Worm (Caenorhabditis elegans) whole organism, young adult: ENCODE measurements around the gene acdh-8.
A peak's percentile ranks its signal among the peaks of the same experiment; 100 is the strongest.

ENCODE experiments used
- B0019.2 ChIP-seq: fragments of 200-800 bp; sonication (Bioruptor generic); conservative IDR thresholded peaks from 2 replicates; pipeline ENCODE4 v1.3.6; 2022; ENCODE audit warnings: missing genetic modification reagents, missing genetic modification characterization, missing compliant biosample characterization
- B0035.1 ChIP-seq: sonication (generic microtip); optimal IDR thresholded peaks from 2 replicates; lab custom pipeline; 2016; ENCODE audit warnings: missing genetic modification characterization, mild to moderate bottlenecking, missing compliant biosample characterization, missing genotype, missing genetic modification reagents
- B0336.3 ChIP-seq: fragments of 200-800 bp; sonication (Bioruptor generic); IDR thresholded peaks from 2 replicates; pipeline ENCODE4 v1.3.6; 2022; ENCODE audit warnings: missing genetic modification characterization, missing compliant biosample characterization
- C17E4.6 ChIP-seq: fragments of 200-800 bp; sonication (Bioruptor generic); IDR thresholded peaks from 2 replicates; pipeline ENCODE4 v1.3.6; 2022; ENCODE audit warnings: missing genetic modification reagents, missing genetic modification characterization, missing compliant biosample characterization
- F22D6.2 ChIP-seq: sonication (generic microtip); optimal IDR thresholded peaks from 2 replicates; lab custom pipeline; 2016; ENCODE audit warnings: mild to moderate bottlenecking, missing genetic modification characterization, missing compliant biosample characterization
- F23B12.7 ChIP-seq: sonication (generic microtip); optimal IDR thresholded peaks from 2 replicates; lab custom pipeline; 2017; ENCODE audit warnings: missing genetic modification characterization, mild to moderate bottlenecking, missing compliant biosample characterization, antibody characterized with exemption, moderate library complexity; ENCODE audit not compliant: insufficient read depth
- F39B2.1 ChIP-seq: fragments of 200-800 bp; sonication (Bioruptor generic); IDR thresholded peaks from 2 replicates; pipeline ENCODE4 v1.3.6; 2022; ENCODE audit warnings: missing genetic modification reagents, missing genetic modification characterization, missing compliant biosample characterization
- F52B5.7 ChIP-seq: sonication (generic microtip); optimal IDR thresholded peaks from 2 replicates; lab custom pipeline; 2016; ENCODE audit warnings: mild to moderate bottlenecking, missing genetic modification characterization, missing compliant biosample characterization
- F55B11.4 ChIP-seq: sonication (generic microtip); optimal IDR thresholded peaks from 2 replicates; lab custom pipeline; 2016; ENCODE audit warnings: missing compliant biosample characterization, missing genetic modification characterization, borderline replicate concordance; ENCODE audit not compliant: insufficient read depth
- F57A8.1 ChIP-seq: fragments of 200-800 bp; sonication (Bioruptor generic); optimal IDR thresholded peaks from 2 replicates; lab custom pipeline; 2018; ENCODE audit warnings: mild to moderate bottlenecking, missing genetic modification characterization, moderate library complexity, missing compliant biosample characterization
- T07F8.4 ChIP-seq: sonication (generic microtip); optimal IDR thresholded peaks from 2 replicates; lab custom pipeline; 2016; ENCODE audit warnings: mild to moderate bottlenecking, missing genetic modification characterization, moderate library complexity, missing compliant biosample characterization
- Y67H2A.10 ChIP-seq: fragments of 200-800 bp; sonication (Bioruptor generic); conservative IDR thresholded peaks from 2 replicates; pipeline ENCODE4 v1.3.6; 2022; ENCODE audit warnings: missing genetic modification reagents, missing genetic modification characterization, missing compliant biosample characterization
- Y95B8A.8 ChIP-seq: fragments of 200-800 bp; sonication (Bioruptor generic); IDR thresholded peaks from 2 replicates; pipeline ENCODE4 v1.3.6; 2022; ENCODE audit warnings: missing genetic modification reagents, missing genetic modification characterization, missing compliant biosample characterization
- aptf-3 ChIP-seq: fragments of 200-800 bp; sonication (Bioruptor generic); IDR thresholded peaks from 2 replicates; pipeline ENCODE4 v1.3.6; 2022; ENCODE audit warnings: missing genetic modification characterization, missing compliant biosample characterization
- attf-3 ChIP-seq: fragments of 200-800 bp; sonication (Bioruptor generic); conservative IDR thresholded peaks from 2 replicates; pipeline ENCODE4 v1.3.6; 2022; ENCODE audit warnings: missing genetic modification reagents, missing genetic modification characterization, missing compliant biosample characterization
- attf-5 ChIP-seq: fragments of 200-800 bp; sonication (Bioruptor generic); optimal IDR thresholded peaks from 2 replicates; lab custom pipeline; 2018; ENCODE audit warnings: mild to moderate bottlenecking, missing genetic modification characterization, missing compliant biosample characterization
- cebp-1 ChIP-seq, 2 experiments: fragments of 200-800 bp in 1 of 2; sonication (Bioruptor generic) in 1 of 2; sonication (generic microtip) in 1 of 2; IDR thresholded peaks in 1 of 2; optimal IDR thresholded peaks in 1 of 2; 2 replicates each; pipeline versions ENCODE4 v1.3.6 to Lab custom; 2017 to 2022; ENCODE audit warnings: missing compliant biosample characterization in 2 of 2, missing genetic modification characterization in 2 of 2, mild to moderate bottlenecking in 1 of 2, missing genetic modification reagents in 1 of 2, moderate library complexity in 1 of 2
- ceh-58 ChIP-seq: fragments of 200-800 bp; sonication (Bioruptor generic); IDR thresholded peaks from 2 replicates; pipeline ENCODE4 v1.3.6; 2022; ENCODE audit warnings: missing genetic modification characterization, missing compliant biosample characterization
- ceh-91 ChIP-seq: fragments of 200-800 bp; sonication (Bioruptor generic); IDR thresholded peaks from 2 replicates; pipeline ENCODE4 v1.3.6; 2022; ENCODE audit warnings: missing genetic modification reagents, missing genetic modification characterization, missing compliant biosample characterization
- dpl-1 ChIP-seq: fragments of 150-350 bp; optimal IDR thresholded peaks from 2 replicates; lab custom pipeline; 2014; ENCODE audit warnings: missing biosample characterization, missing genetic modification reagents, missing genetic modification characterization
- efl-1 ChIP-seq: fragments of 150-350 bp; optimal IDR thresholded peaks from 2 replicates; lab custom pipeline; 2014; ENCODE audit warnings: missing biosample characterization, missing genetic modification reagents, missing genetic modification characterization
- egl-18 ChIP-seq: fragments of 200-800 bp; sonication (Bioruptor generic); IDR thresholded peaks from 2 replicates; pipeline ENCODE4 v1.3.6; 2022; ENCODE audit warnings: missing genetic modification reagents, missing genetic modification characterization, missing compliant biosample characterization
- gei-17 ChIP-seq: fragments of 200-800 bp; sonication (Bioruptor generic); optimal IDR thresholded peaks from 2 replicates; lab custom pipeline; 2018; ENCODE audit warnings: mild to moderate bottlenecking, missing genetic modification characterization, missing compliant biosample characterization
- hlh-12 ChIP-seq: sonication (generic microtip); optimal IDR thresholded peaks from 2 replicates; lab custom pipeline; 2016; ENCODE audit warnings: missing genetic modification characterization, missing compliant biosample characterization
- hlh-26 ChIP-seq: fragments of 200-800 bp; sonication (Bioruptor generic); conservative IDR thresholded peaks from 2 replicates; pipeline ENCODE4 v1.3.6; 2022; ENCODE audit warnings: missing genetic modification reagents, missing genetic modification characterization, missing compliant biosample characterization
- mcd-1 ChIP-seq: fragments of 200-800 bp; sonication (Bioruptor generic); IDR thresholded peaks from 2 replicates; pipeline ENCODE4 v1.3.6; 2022; ENCODE audit warnings: missing genetic modification reagents, missing genetic modification characterization, missing compliant biosample characterization
- mel-28 ChIP-seq: sonication (generic microtip); optimal IDR thresholded peaks from 2 replicates; lab custom pipeline; 2016; ENCODE audit warnings: borderline replicate concordance, mild to moderate bottlenecking, missing genetic modification characterization, missing compliant biosample characterization
- mxl-1 ChIP-seq: sonication (generic microtip); optimal IDR thresholded peaks from 2 replicates; lab custom pipeline; 2016; ENCODE audit warnings: missing genetic modification characterization, missing compliant biosample characterization
- nfya-2 ChIP-seq: fragments of 200-800 bp; sonication (Bioruptor generic); IDR thresholded peaks from 2 replicates; pipeline ENCODE4 v1.3.6; 2022; ENCODE audit warnings: missing genetic modification reagents, missing genetic modification characterization, missing compliant biosample characterization
- nfyb-1 ChIP-seq: fragments of 200-800 bp; sonication (Bioruptor generic); IDR thresholded peaks from 2 replicates; pipeline ENCODE4 v1.3.6; 2022; ENCODE audit warnings: missing genetic modification reagents, missing genetic modification characterization, missing compliant biosample characterization
- nhr-27 ChIP-seq: fragments of 200-800 bp; sonication (Bioruptor generic); optimal IDR thresholded peaks from 2 replicates; lab custom pipeline; 2018; ENCODE audit warnings: mild to moderate bottlenecking, missing genetic modification characterization, moderate library complexity, missing compliant biosample characterization
- pbrm-1 ChIP-seq: fragments of 200-800 bp; sonication (Bioruptor generic); IDR thresholded peaks from 2 replicates; pipeline ENCODE4 v1.3.6; 2022; ENCODE audit warnings: missing genetic modification reagents, missing genetic modification characterization, missing compliant biosample characterization
- sdz-38 ChIP-seq: sonication (generic microtip); optimal IDR thresholded peaks from 2 replicates; lab custom pipeline; 2016; ENCODE audit warnings: missing genotype, missing genetic modification characterization, missing compliant biosample characterization
- sea-2 ChIP-seq: fragments of 200-800 bp; sonication (Bioruptor generic); IDR thresholded peaks from 2 replicates; pipeline ENCODE4 v1.3.6; 2022; ENCODE audit warnings: missing genetic modification characterization, missing compliant biosample characterization
- snpc-1.1 ChIP-seq: sonication (generic microtip); optimal IDR thresholded peaks from 2 replicates; lab custom pipeline; 2017; ENCODE audit warnings: missing genetic modification characterization, mild to moderate bottlenecking, missing compliant biosample characterization, antibody characterized with exemption, moderate library complexity, missing genotype, missing genetic modification reagents; ENCODE audit not compliant: insufficient read depth
- snpc-4 ChIP-seq, 5 experiments: fragments of 150-350 bp in 1 of 5; sonication (generic microtip) in 4 of 5; optimal IDR thresholded peaks; 2 replicates each; lab custom pipeline; 2014 to 2018; ENCODE audit warnings: missing genetic modification characterization in 5 of 5, missing biosample characterization in 3 of 5, antibody characterized with exemption in 2 of 5, mild to moderate bottlenecking in 2 of 5, missing compliant biosample characterization in 2 of 5, missing genotype in 2 of 5, moderate library complexity in 2 of 5, missing genetic modification reagents in 1 of 5
- unc-130 ChIP-seq: sonication (generic microtip); optimal IDR thresholded peaks from 2 replicates; lab custom pipeline; 2016; ENCODE audit warnings: missing genetic modification reagents, missing genetic modification characterization, missing compliant biosample characterization
- zim-3 ChIP-seq: sonication (generic microtip); optimal IDR thresholded peaks from 2 replicates; lab custom pipeline; 2017; ENCODE audit warnings: mild to moderate bottlenecking, missing genetic modification characterization, moderate library complexity, missing compliant biosample characterization
- ztf-3 ChIP-seq: fragments of 200-800 bp; sonication (Bioruptor generic); optimal IDR thresholded peaks from 2 replicates; lab custom pipeline; 2018; ENCODE audit warnings: mild to moderate bottlenecking, missing genetic modification characterization, missing compliant biosample characterization

Gene acdh-8

DNA sequence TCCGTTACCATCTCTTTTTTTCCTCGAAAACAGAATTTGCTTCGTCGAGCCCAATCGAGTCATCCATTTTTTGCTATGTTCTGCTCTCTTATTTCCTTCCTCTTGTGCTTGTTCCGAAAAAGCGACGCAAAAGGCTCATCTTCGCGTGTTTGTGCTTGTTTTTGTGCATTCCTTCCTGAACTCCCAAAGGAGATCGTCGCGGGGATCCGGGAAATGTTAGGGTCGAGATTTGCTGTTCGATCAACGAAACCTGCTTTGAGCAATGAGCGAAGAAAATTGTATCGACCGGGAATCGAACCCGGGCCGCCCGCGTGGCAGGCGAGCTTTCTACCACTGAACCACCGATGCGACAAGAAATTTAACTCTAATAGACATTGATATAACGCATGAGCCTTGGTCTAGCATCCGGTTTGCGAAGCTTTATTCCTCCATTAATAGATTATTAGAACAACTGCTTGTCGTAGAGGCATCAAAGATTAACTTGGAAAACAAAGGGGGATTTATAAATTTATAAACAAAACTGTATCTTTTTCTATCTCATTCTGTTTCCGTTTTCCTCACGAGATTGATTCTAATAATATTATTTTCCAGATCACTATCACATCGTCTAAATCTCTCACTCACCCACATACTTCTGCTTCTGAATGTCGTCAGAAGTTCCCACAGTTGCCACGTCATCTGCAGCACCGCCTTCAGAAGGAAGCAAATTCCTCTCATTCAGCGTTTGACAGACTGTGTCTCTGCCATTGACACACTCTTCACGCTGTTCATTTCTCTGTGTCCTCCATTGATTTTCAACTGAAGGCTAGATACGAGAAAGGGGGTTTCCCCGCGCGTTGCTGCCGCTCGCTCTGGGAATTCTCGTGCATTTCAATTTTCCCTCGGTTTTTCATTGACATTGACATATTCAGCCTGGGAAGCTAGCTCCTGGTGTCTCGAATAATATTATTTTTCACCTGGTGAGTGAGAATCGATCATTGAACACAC lies 12.1 kb upstream of the acdh-8 start, which contains the start of gene K05F1.6 (continued):
- TF ChIP-seq dpl-1 = no peak
- TF ChIP-seq hlh-12 (tag; lab: Kevin White, UChicago) = peak; percentile 32
- TF ChIP-seq F55B11.4 (tag; lab: Kevin White, UChicago) = no peak
- peak; percentile 48; the same call in 1 of the 2 replicates for TF ChIP-seq attf-3
- peak; percentile 70 for TF ChIP-seq Y95B8A.8 (GFP tag; lab: Robert Waterston, UW)
- TF ChIP-seq Y67H2A.10 (GFP tag; lab: Robert Waterston, UW) = no peak
- TF ChIP-seq sdz-38 (tag; lab: Kevin White, UChicago) = no peak
- peak; percentile 64 for TF ChIP-seq attf-5
- 0 out of 2 replicates have a peak, but pooled peaks have one; percentile 53 for TF ChIP-seq cebp-1 (GFP tag; IDR thresholded peaks at IDR 0.05; lab: Robert Waterston, UW)
- peak; percentile 70 for TF ChIP-seq cebp-1 (tag; optimal IDR thresholded peaks at IDR 0.05; lab: Kevin White, UChicago)
- TF ChIP-seq snpc-4 (GFP tag; optimal IDR thresholded peaks at IDR 0.05; lab: Kevin White, UChicago) = peak; percentile 55
- TF ChIP-seq snpc-4 (tag; optimal IDR thresholded peaks at IDR 0.05; lab: Kevin White, UChicago) = peak in 3 of 4 experiments; percentile 76 to 81 (median 77)
- peak; percentile 94 for TF ChIP-seq zim-3
- no peak for TF ChIP-seq sea-2
- TF ChIP-seq ceh-58 (GFP tag; lab: Robert Waterston, UW) = no peak
- TF ChIP-seq B0035.1 = peak; percentile 72
- peak; percentile 90 for TF ChIP-seq F52B5.7
- TF ChIP-seq, all 124 proteins: peak for 95

ce11 chrII:5785504-5785903 lies 8.8 kb upstream of the acdh-8 start:
- no peak for TF ChIP-seq aptf-3 (GFP tag; lab: Robert Waterston, UW)
- TF ChIP-seq F52B5.7 = no peak
- no peak for TF ChIP-seq unc-130
- no peak for TF ChIP-seq F22D6.2 (tag; lab: Kevin White, UChicago)
- TF ChIP-seq F23B12.7 (tag; lab: Kevin White, UChicago) = no peak
- no peak for TF ChIP-seq gei-17 (GFP tag; lab: Kevin White, UChicago)
- TF ChIP-seq snpc-1.1 (tag; lab: Kevin White, UChicago) = no peak
- no peak for TF ChIP-seq B0019.2 (GFP tag; lab: Robert Waterston, UW)
- no peak for TF ChIP-seq nfyb-1
- TF ChIP-seq nfya-2 (GFP tag; lab: Robert Waterston, UW) = no peak

DNA sequence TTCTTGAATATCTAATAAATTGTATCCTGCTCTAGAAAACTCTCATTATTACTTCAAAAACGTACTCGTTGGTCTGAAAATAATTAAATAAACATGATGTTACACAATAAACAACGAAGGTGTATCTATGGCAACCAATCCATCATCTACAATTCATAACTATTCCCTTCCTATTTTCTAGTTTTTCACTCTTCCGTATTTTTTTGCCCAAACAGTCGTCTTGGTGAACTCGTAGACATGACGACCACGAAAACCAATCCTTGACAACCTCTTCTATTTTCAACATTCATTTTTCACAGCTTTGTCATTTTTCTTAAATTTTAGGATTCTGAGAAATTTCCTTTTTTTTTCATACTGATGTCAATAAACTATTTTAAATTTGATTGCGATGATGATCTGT lies 5.5 kb upstream of the acdh-8 start, which contains the start of gene K05F1.13:
TSS of gene K05F1.13 (plus strand) at position 301 of the 400 bp plus-strand sequence.
- TF ChIP-seq pbrm-1 (no peak), B0336.3 (GFP tag; lab: Robert Waterston, UW) (no peak), F57A8.1 (GFP tag; lab: Kevin White, UChicago) (no peak), mxl-1 (tag; lab: Kevin White, UChicago) (no peak), snpc-1.1 (tag; lab: Kevin White, UChicago) (no peak), snpc-4 (GFP tag; optimal IDR thresholded peaks at IDR 0.05; lab: Kevin White, UChicago) (no peak), snpc-4 (tag; optimal IDR thresholded peaks at IDR 0.05; lab: Kevin White, UChicago) (no peak), zim-3 (no peak), mel-28 (no peak), efl-1 (GFP tag; lab: Kevin White, UChicago) (no peak)

ce11 chrII:5790313-5790773 lies 4.0 kb upstream of the acdh-8 start, which contains the start of gene lect-2:
Gene lect-2 (plus strand): TSS chrII:5790723.
- TF ChIP-seq egl-18 (GFP tag; lab: Robert Waterston, UW) (no peak), F22D6.2 (tag; lab: Kevin White, UChicago) (no peak), F39B2.1 (GFP tag; lab: Robert Waterston, UW) (no peak), ceh-91 (no peak), hlh-26 (GFP tag; lab: Robert Waterston, UW) (no peak), dpl-1 (no peak), aptf-3 (GFP tag; lab: Robert Waterston, UW) (no peak), T07F8.4 (tag; lab: Kevin White, UChicago) (no peak), ztf-3 (GFP tag; lab: Kevin White, UChicago) (no peak), mcd-1 (GFP tag; lab: Robert Waterston, UW) (no peak), attf-5 (no peak), nhr-27 (tag; lab: Kevin White, UChicago) (no peak), C17E4.6 (GFP tag; lab: Robert Waterston, UW) (no peak)
